Worm (Caenorhabditis elegans): ENCODE measurements around the gene hsp-4.

DNA sequence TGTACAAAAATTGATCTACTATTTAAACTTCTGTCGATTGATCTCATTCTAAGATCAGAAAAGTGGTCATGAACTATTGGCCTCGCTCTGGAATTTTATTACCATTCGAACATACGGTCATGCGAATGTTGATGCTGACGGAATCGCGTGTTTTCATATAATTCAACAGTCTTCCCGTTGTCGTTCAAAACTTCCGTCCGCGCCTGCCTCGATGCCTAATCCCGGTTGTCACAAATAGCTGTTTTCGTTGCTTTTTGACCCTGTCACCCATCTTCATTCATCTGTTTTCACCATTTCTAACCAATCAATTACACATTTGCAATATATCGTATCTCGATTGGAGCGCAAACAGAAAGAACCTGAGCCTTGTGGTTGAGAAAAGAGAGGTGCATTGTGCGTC lies 40.9 kb upstream of the hsp-4 start:
- TF ChIP-seq med-1 (GFP tag; optimal IDR thresholded peaks at IDR 0.05; ENCODE audit: insufficient read depth) (no peak), klf-2 (GFP tag; conservative IDR thresholded peaks at IDR 0.05) (no peak), ztf-29 (GFP tag; IDR thresholded peaks at IDR 0.05) (no peak)

Measured in whole organism, midembryonic.